Worm (Caenorhabditis elegans): ENCODE measurements around the gene tyr-2.

The tyr-2 gene

ce11 chrIII:13761022-13761421 is 17.0 kb downstream of the tyr-2 start:
- TF ChIP-seq aha-1 (tag; optimal IDR thresholded peaks at IDR 0.05) (no peak), F16B12.6 (tag; optimal IDR thresholded peaks at IDR 0.05) (no peak), hpl-2 (GFP tag; optimal IDR thresholded peaks at IDR 0.05) (no peak), lin-14 (GFP tag; optimal IDR thresholded peaks at IDR 0.05) (no peak), fkh-8 (tag; optimal IDR thresholded peaks at IDR 0.05) (no peak), ama-1 (optimal IDR thresholded peaks at IDR 0.05) (no peak), ets-5 (GFP tag; IDR thresholded peaks at IDR 0.05) (no peak), ztf-4 (tag; optimal IDR thresholded peaks at IDR 0.05) (no peak), tbx-2 (tag; optimal IDR thresholded peaks at IDR 0.05) (no peak), nhr-90 (tag; optimal IDR thresholded peaks at IDR 0.05; ENCODE audit: poor library complexity) (no peak), nhr-19 (GFP tag; conservative IDR thresholded peaks at IDR 0.05) (no peak), pag-3 (tag; optimal IDR thresholded peaks at IDR 0.05; ENCODE audit: borderline replicate concordance, insufficient read depth) (no peak), pax-3 (tag; optimal IDR thresholded peaks at IDR 0.05) (no peak), mdl-1 (tag; optimal IDR thresholded peaks at IDR 0.05) (no peak), zag-1 (tag; optimal IDR thresholded peaks at IDR 0.05) (no peak), nhr-71 (tag; optimal IDR thresholded peaks at IDR 0.05) (no peak)

DNA sequence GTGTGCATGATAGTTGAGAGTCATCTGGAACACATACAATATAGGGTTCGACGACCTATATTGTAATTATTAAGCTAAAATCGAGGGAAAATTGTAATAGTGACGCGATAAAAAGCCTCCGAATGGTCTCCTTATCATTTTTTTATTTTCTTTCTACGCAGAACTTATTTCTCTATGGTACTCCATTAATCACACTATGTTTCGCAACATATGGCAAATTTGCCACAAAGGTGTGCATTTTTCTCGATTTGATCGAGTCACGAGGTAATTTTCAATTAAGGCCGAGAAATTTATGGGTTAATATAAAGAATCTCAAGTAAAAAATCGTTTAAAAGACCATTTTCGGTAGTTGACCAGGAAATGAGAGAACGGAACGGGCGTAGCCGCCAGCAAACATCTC is 18.0 kb downstream of the tyr-2 start, which contains the start of gene dbn-1:
Gene dbn-1, minus strand, starts transcription at position 24 of the 400 bp plus-strand sequence.
- TF ChIP-seq nhr-20 (tag; optimal IDR thresholded peaks at IDR 0.05), result no peak
- no peak for TF ChIP-seq blmp-1 (tag; optimal IDR thresholded peaks at IDR 0.05)
- TF ChIP-seq lir-3 (tag; optimal IDR thresholded peaks at IDR 0.05; ENCODE audit: poor library complexity), result no peak
- no peak for TF ChIP-seq unc-86 (tag; optimal IDR thresholded peaks at IDR 0.05)
- no peak for TF ChIP-seq lin-15B (tag; optimal IDR thresholded peaks at IDR 0.05)
- no peak for TF ChIP-seq ama-1 (optimal IDR thresholded peaks at IDR 0.05)
- TF ChIP-seq mab-9 (GFP tag; IDR thresholded peaks at IDR 0.05), result no peak
- TF ChIP-seq C34B4.2 (tag; optimal IDR thresholded peaks at IDR 0.05), result no peak
- no peak for TF ChIP-seq ztf-4 (tag; optimal IDR thresholded peaks at IDR 0.05)
- TF ChIP-seq isw-1 (GFP tag; IDR thresholded peaks at IDR 0.05), result no peak
- TF ChIP-seq elt-2 (tag; optimal IDR thresholded peaks at IDR 0.05), result peak; percentile 38
- TF ChIP-seq fkh-8 (tag; optimal IDR thresholded peaks at IDR 0.05), result no peak
- TF ChIP-seq snu-23 (GFP tag; optimal IDR thresholded peaks at IDR 0.05), result no peak
- TF ChIP-seq swsn-7 (tag; optimal IDR thresholded peaks at IDR 0.05), result no peak
- TF ChIP-seq xbp-1 (tag; optimal IDR thresholded peaks at IDR 0.05), result no peak
- TF ChIP-seq ces-1 (GFP tag; optimal IDR thresholded peaks at IDR 0.05), result no peak
- no peak for TF ChIP-seq tbx-2 (tag; optimal IDR thresholded peaks at IDR 0.05)
- TF ChIP-seq pax-3 (tag; optimal IDR thresholded peaks at IDR 0.05), result no peak
- no peak for TF ChIP-seq nhr-19 (GFP tag; conservative IDR thresholded peaks at IDR 0.05)
- TF ChIP-seq nhr-85 (tag), result peak; percentile 20
- TF ChIP-seq unc-130 (tag; optimal IDR thresholded peaks at IDR 0.05), result no peak
- no peak for TF ChIP-seq jun-1 (tag; optimal IDR thresholded peaks at IDR 0.05)
- TF ChIP-seq efl-1 (optimal IDR thresholded peaks at IDR 0.05), result no peak
- TF ChIP-seq efl-1 (GFP tag; optimal IDR thresholded peaks at IDR 0.05 in 1 of 2), result peak in 1 of 2 experiments; percentile 9
- no peak for TF ChIP-seq nhr-12 (tag; optimal IDR thresholded peaks at IDR 0.05)
- no peak for TF ChIP-seq tlp-1 (tag; optimal IDR thresholded peaks at IDR 0.05)
- no peak for TF ChIP-seq ceh-63 (GFP tag; optimal IDR thresholded peaks at IDR 0.05)
- TF ChIP-seq ceh-88 (GFP tag; IDR thresholded peaks at IDR 0.05), result no peak

DNA sequence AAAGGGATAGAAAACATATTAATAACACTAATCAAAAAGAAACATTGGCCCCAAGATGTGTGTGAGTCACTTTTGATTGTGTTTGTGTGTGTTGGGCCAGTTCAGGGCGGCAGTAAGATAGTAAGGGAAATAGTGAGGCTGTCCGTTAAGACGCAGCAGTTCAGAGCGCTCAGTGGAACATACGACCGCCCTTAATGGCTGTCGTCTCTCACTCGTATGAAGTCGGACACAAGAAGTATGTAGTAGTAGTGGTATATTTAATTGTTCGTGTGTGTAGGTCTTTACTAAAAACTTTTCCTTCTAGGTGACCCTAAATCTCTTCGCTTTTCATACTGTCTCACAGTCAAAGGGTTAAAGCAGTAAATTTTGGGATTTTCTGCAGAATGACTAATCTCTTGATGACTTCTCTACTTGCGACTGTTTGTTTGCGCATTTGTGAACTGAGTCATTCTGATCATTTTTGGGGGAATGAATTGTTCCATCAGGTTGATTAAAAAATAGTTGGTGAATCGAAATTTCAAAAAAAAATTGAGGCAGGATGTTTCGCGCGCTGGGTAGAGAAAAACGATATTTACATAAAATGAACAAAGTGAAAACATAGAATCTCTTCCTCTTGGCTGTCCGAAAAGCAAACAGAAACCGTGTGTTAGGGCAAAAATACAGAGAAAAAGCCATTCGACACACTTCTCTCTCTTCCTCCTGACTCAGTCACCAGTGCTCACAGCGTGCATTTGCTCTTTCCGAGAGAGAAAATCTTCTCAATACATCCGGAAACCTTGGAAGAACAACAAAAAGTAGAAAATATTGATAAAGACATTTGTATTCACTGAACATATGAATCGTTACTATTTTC is 19.5 kb downstream of the tyr-2 start:
- TF ChIP-seq blmp-1 (tag; optimal IDR thresholded peaks at IDR 0.05) (peak; percentile 42), unc-130 (tag; optimal IDR thresholded peaks at IDR 0.05) (peak; percentile 11), nhr-71 (tag; optimal IDR thresholded peaks at IDR 0.05) (peak; percentile 12), ztf-4 (tag; optimal IDR thresholded peaks at IDR 0.05) (peak; percentile 46), mdl-1 (tag; optimal IDR thresholded peaks at IDR 0.05) (peak in 1 of 2 experiments; percentile 53), efl-1 (optimal IDR thresholded peaks at IDR 0.05) (no peak), efl-1 (GFP tag; optimal IDR thresholded peaks at IDR 0.05 in 1 of 2) (peak in 1 of 2 experiments; percentile 55), nhr-85 (tag) (peak; percentile 62), hlh-4 (tag; optimal IDR thresholded peaks at IDR 0.05) (no peak), lin-14 (GFP tag; optimal IDR thresholded peaks at IDR 0.05) (peak; percentile 76), nhr-84 (tag; optimal IDR thresholded peaks at IDR 0.05) (no peak), ceh-82 (tag; optimal IDR thresholded peaks at IDR 0.05) (peak in 1 of 3 experiments; percentile 17), snu-23 (GFP tag; optimal IDR thresholded peaks at IDR 0.05) (peak; percentile 11), nhr-47 (tag; optimal IDR thresholded peaks at IDR 0.05) (peak; percentile 24), ama-1 (optimal IDR thresholded peaks at IDR 0.05) (no peak), dpl-1 (GFP tag; optimal IDR thresholded peaks at IDR 0.05) (peak in 1 of 3 experiments; percentile 7), ceh-90 (tag; optimal IDR thresholded peaks at IDR 0.05) (no peak), lin-35 (GFP tag; optimal IDR thresholded peaks at IDR 0.05) (peak; percentile 24 to 56), elt-2 (tag; optimal IDR thresholded peaks at IDR 0.05) (peak; percentile 31), jun-1 (tag; optimal IDR thresholded peaks at IDR 0.05) (no peak), nhr-19 (GFP tag; conservative IDR thresholded peaks at IDR 0.05) (0 out of 2 replicates have a peak, but pooled peaks have one; percentile 8)
